Fruit fly (Drosophila melanogaster): ENCODE data around the gene Sfp24Bc.
A peak's percentile ranks its signal among the peaks of the same experiment; 100 is the strongest.

The Sfp24Bc gene

dm6 chr2L:3657349-3658142 lies 12.8 kb downstream of the Sfp24Bc start (continued):
- TF ChIP-seq bab2 (GFP tag; optimal IDR thresholded peaks at IDR 0.05) (peak; percentile 66), phol (tag; optimal IDR thresholded peaks at IDR 0.05) (peak; percentile 83), row (GFP tag; IDR thresholded peaks at IDR 0.05) (peak; percentile 72; the same call in 2 of the 3 replicates), Ets97D (GFP tag; optimal IDR thresholded peaks at IDR 0.05) (peak; percentile 64), Hmx (GFP tag; optimal IDR thresholded peaks at IDR 0.05) (peak; percentile 3), CG10979 (tag; optimal IDR thresholded peaks at IDR 0.05) (peak; percentile 33), grn (GFP tag; optimal IDR thresholded peaks at IDR 0.05) (peak; percentile 1), NfI (GFP tag; optimal IDR thresholded peaks at IDR 0.05) (peak; percentile 59), pum (GFP tag; optimal IDR thresholded peaks at IDR 0.05) (peak; percentile 73), CG3847 (GFP tag; IDR thresholded peaks at IDR 0.05) (peak; percentile 44; the same call in 1 of the 2 replicates), CG34376 (GFP tag; optimal IDR thresholded peaks at IDR 0.05) (peak; percentile 7), Six4 (GFP tag; optimal IDR thresholded peaks at IDR 0.05) (peak; percentile 6), CG4617 (GFP tag; optimal IDR thresholded peaks at IDR 0.05; ENCODE audit: borderline replicate concordance) (peak; percentile 30), Gug (GFP tag; IDR thresholded peaks at IDR 0.05) (0 out of 4 replicates have a peak, but pooled peaks have one; percentile 12), Opbp (GFP tag; IDR thresholded peaks at IDR 0.05; ENCODE audit: partially characterized antibody) (peak; percentile 69), Eip74EF (GFP tag; optimal IDR thresholded peaks at IDR 0.05) (no peak), Dfd (GFP tag; optimal IDR thresholded peaks at IDR 0.05) (no peak), bowl (GFP tag; IDR thresholded peaks at IDR 0.05) (no peak), fd102C (GFP tag; optimal IDR thresholded peaks at IDR 0.05) (peak; percentile 30), kay (GFP tag; optimal IDR thresholded peaks at IDR 0.05) (peak; percentile 54), Deaf1 (tag; optimal IDR thresholded peaks at IDR 0.05) (peak; percentile 5), CG34422 (GFP tag; IDR thresholded peaks at IDR 0.05) (peak; percentile 73), CG30403 (GFP tag; optimal IDR thresholded peaks at IDR 0.05) (peak; percentile 49), CG7839 (tag; optimal IDR thresholded peaks at IDR 0.05) (peak; percentile 50), wdn (GFP tag; IDR thresholded peaks at IDR 0.05) (no peak), bcd (GFP tag; optimal IDR thresholded peaks at IDR 0.05) (peak; percentile 50), lab (GFP tag; optimal IDR thresholded peaks at IDR 0.05) (peak; percentile 65), CG6175 (GFP tag; IDR thresholded peaks at IDR 0.05) (no peak), gro (GFP tag; optimal IDR thresholded peaks at IDR 0.05) (peak; percentile 14), org-1 (GFP tag; optimal IDR thresholded peaks at IDR 0.05) (no peak), CG31388 (GFP tag; optimal IDR thresholded peaks at IDR 0.05) (peak; percentile 0), HLH54F (GFP tag; optimal IDR thresholded peaks at IDR 0.05) (peak; percentile 29), stwl (tag; optimal IDR thresholded peaks at IDR 0.05) (peak; percentile 69), NFAT (GFP tag; IDR thresholded peaks at IDR 0.05) (peak; percentile 48; the same call in 1 of the 2 replicates), CG2889 (GFP tag; IDR thresholded peaks at IDR 0.05) (no peak), B-H2 (GFP tag; optimal IDR thresholded peaks at IDR 0.05) (peak; percentile 75), MBD-R2 (GFP tag; IDR thresholded peaks at IDR 0.05) (no peak), pan (optimal IDR thresholded peaks at IDR 0.05) (no peak), pan (GFP tag; optimal IDR thresholded peaks at IDR 0.05 in 1 of 2, IDR thresholded peaks at IDR 0.05 in 1 of 2) (peak in 1 of 2 experiments; percentile 35), Dip2 (GFP tag; IDR thresholded peaks at IDR 0.05) (peak; percentile 36; the same call in 1 of the 2 replicates), CG16863 (GFP tag; optimal IDR thresholded peaks at IDR 0.05) (peak; percentile 59), Nf-YB (GFP tag; optimal IDR thresholded peaks at IDR 0.05) (peak; percentile 86), inv (GFP tag; IDR thresholded peaks at IDR 0.05; ENCODE audit: partially characterized antibody) (no peak; the same call in 1 of the 2 replicates), CG13775 (GFP tag; optimal IDR thresholded peaks at IDR 0.05) (no peak), CG11560 (tag; IDR thresholded peaks at IDR 0.05) (no peak), cato (GFP tag; optimal IDR thresholded peaks at IDR 0.05; ENCODE audit: borderline replicate concordance) (no peak), Dek (tag; optimal IDR thresholded peaks at IDR 0.05) (peak; percentile 31), CG9932 (GFP tag; IDR thresholded peaks at IDR 0.05) (peak; percentile 63; the same call in 1 of the 2 replicates), corto (GFP tag; optimal IDR thresholded peaks at IDR 0.05) (no peak)
